Fruit fly (Drosophila melanogaster) whole organism, adult: Measurements from ENCODE around the gene CG32022.

Experiments
- CG12768 ChIP-seq: fragments of 200-800 bp; sonication (Bioruptor generic); optimal IDR thresholded peaks from 2 replicates; lab custom pipeline; 2017; ENCODE audit warnings: missing biosample characterization, missing genetic modification characterization, mild to moderate bottlenecking, moderate library complexity, missing genetic modification reagents
- CG33017 ChIP-seq: fragments of 200-800 bp; sonication (Bioruptor generic); optimal IDR thresholded peaks from 2 replicates; lab custom pipeline; 2018; ENCODE audit warnings: missing biosample characterization, mild to moderate bottlenecking, missing genetic modification characterization, moderate library complexity
- CG5204 ChIP-seq: fragments of 200-800 bp; sonication (Bioruptor generic); optimal IDR thresholded peaks from 2 replicates; lab custom pipeline; 2016; ENCODE audit warnings: missing biosample characterization, missing genetic modification characterization
- Crg-1 ChIP-seq: fragments of 200-800 bp; sonication (Bioruptor generic); optimal IDR thresholded peaks from 2 replicates; lab custom pipeline; 2016; ENCODE audit warnings: missing biosample characterization, missing genetic modification characterization
- Hr96 ChIP-seq: fragments of 200-800 bp; sonication (Bioruptor generic); optimal IDR thresholded peaks from 2 replicates; lab custom pipeline; 2016; ENCODE audit warnings: missing biosample characterization, missing genetic modification characterization
- cnc ChIP-seq, 2 experiments: fragments of >200 bp; optimal IDR thresholded peaks; 2 replicates each; lab custom pipeline; 2017
- kay ChIP-seq: fragments of 200-800 bp; sonication (Bioruptor generic); peaks from one replicate; lab custom pipeline; 2016; ENCODE audit warnings: missing biosample characterization, missing genetic modification characterization, borderline replicate concordance
- pad ChIP-seq: fragments of 200-800 bp; sonication (Bioruptor generic); optimal IDR thresholded peaks from 3 replicates; lab custom pipeline; 2017; ENCODE audit warnings: missing biosample characterization, missing genetic modification characterization, mild to moderate bottlenecking, moderate library complexity, missing genetic modification reagents
- tj ChIP-seq: fragments of 200-800 bp; sonication (Bioruptor generic); optimal IDR thresholded peaks from 3 replicates; lab custom pipeline; 2017; ENCODE audit warnings: missing biosample characterization, mild to moderate bottlenecking, missing genetic modification characterization, moderate library complexity

dm6 chr3L:8670983-8671382 lies 50.1 kb downstream of the CG32022 start:
- no peak for TF ChIP-seq cnc (optimal IDR thresholded peaks at IDR 0.05; lab: Kevin White, UChicago)
- no peak for TF ChIP-seq tj (GFP tag; lab: Kevin White, UChicago)
- no peak for TF ChIP-seq Hr96 (GFP tag; lab: Kevin White, UChicago)
- no peak for TF ChIP-seq CG12768 (GFP tag; lab: Kevin White, UChicago)
- no peak for TF ChIP-seq kay (GFP tag; lab: Kevin White, UChicago)
- no peak for TF ChIP-seq CG5204 (GFP tag; lab: Kevin White, UChicago)
- no peak for TF ChIP-seq CG33017
- TF ChIP-seq Crg-1 (GFP tag; lab: Kevin White, UChicago): no peak
- TF ChIP-seq pad (GFP tag; lab: Kevin White, UChicago): no peak
